Worm (Caenorhabditis elegans) whole organism, mixed stage, embryonic: ENCODE results near the gene mrpl-32.

ENCODE experiments used
- M03D4.4 ChIP-seq: sonication (generic microtip); optimal IDR thresholded peaks from 2 replicates; lab custom pipeline; 2017; ENCODE audit warnings: mild to moderate bottlenecking, missing genetic modification characterization, missing compliant biosample characterization
- bed-3 ChIP-seq: fragments of 200-800 bp; sonication (Bioruptor generic); optimal IDR thresholded peaks from 3 replicates; lab custom pipeline; 2018; ENCODE audit warnings: mild to moderate bottlenecking, missing genetic modification characterization, moderate library complexity, missing compliant biosample characterization
- blmp-1 ChIP-seq: fragments of 150-350 bp; optimal IDR thresholded peaks from 2 replicates; lab custom pipeline; 2014; ENCODE audit warnings: missing biosample characterization, missing genetic modification characterization
- ceh-83 ChIP-seq: fragments of 200-800 bp; sonication (Bioruptor generic); optimal IDR thresholded peaks from 2 replicates; lab custom pipeline; 2018; ENCODE audit warnings: mild to moderate bottlenecking, missing genetic modification characterization, missing compliant biosample characterization
- ces-1 ChIP-seq: fragments of 150-350 bp; optimal IDR thresholded peaks from 2 replicates; lab custom pipeline; 2014; ENCODE audit warnings: missing biosample characterization, missing genetic modification reagents, missing genetic modification characterization
- cnd-1 ChIP-seq: fragments of 200-800 bp; sonication (Bioruptor generic); optimal IDR thresholded peaks from 2 replicates; lab custom pipeline; 2018; ENCODE audit warnings: mild to moderate bottlenecking, missing genetic modification characterization, missing compliant biosample characterization
- drap-1 ChIP-seq: fragments of 200-800 bp; sonication (Bioruptor generic); optimal IDR thresholded peaks from 3 replicates; lab custom pipeline; 2018; ENCODE audit warnings: mild to moderate bottlenecking, missing genetic modification characterization, missing compliant biosample characterization
- elt-1 ChIP-seq: sonication (generic microtip); optimal IDR thresholded peaks from 2 replicates; lab custom pipeline; 2017; ENCODE audit warnings: missing genetic modification characterization, mild to moderate bottlenecking, missing compliant biosample characterization, antibody characterized with exemption, moderate library complexity, borderline replicate concordance; ENCODE audit not compliant: insufficient read depth
- elt-3 ChIP-seq: fragments of 150-350 bp; optimal IDR thresholded peaks from 2 replicates; lab custom pipeline; 2014; ENCODE audit warnings: missing biosample characterization, missing genetic modification characterization
- flh-1 ChIP-seq: fragments of 200-800 bp; sonication (Bioruptor generic); optimal IDR thresholded peaks from 2 replicates; lab custom pipeline; 2018; ENCODE audit warnings: mild to moderate bottlenecking, missing genetic modification characterization, moderate library complexity, missing compliant biosample characterization
- ham-2 ChIP-seq: fragments of 200-800 bp; sonication (Bioruptor generic); optimal IDR thresholded peaks from 2 replicates; lab custom pipeline; 2018; ENCODE audit warnings: mild to moderate bottlenecking, missing genetic modification characterization, missing compliant biosample characterization
- hlh-1 ChIP-seq: fragments of 150-350 bp; optimal IDR thresholded peaks from 2 replicates; lab custom pipeline; 2014; ENCODE audit warnings: missing biosample characterization, missing genetic modification reagents, missing genetic modification characterization
- lin-13 ChIP-seq: fragments of 150-350 bp; optimal IDR thresholded peaks from 2 replicates; lab custom pipeline; 2014; ENCODE audit warnings: missing biosample characterization, missing genetic modification characterization
- lin-32 ChIP-seq: fragments of 200-800 bp; sonication (Bioruptor generic); optimal IDR thresholded peaks from 2 replicates; lab custom pipeline; 2018; ENCODE audit warnings: mild to moderate bottlenecking, missing genetic modification characterization, missing compliant biosample characterization
- lsy-2 ChIP-seq: fragments of 150-350 bp; optimal IDR thresholded peaks from 2 replicates; lab custom pipeline; 2014; ENCODE audit warnings: missing biosample characterization, missing genetic modification characterization
- mab-5 ChIP-seq: fragments of 150-350 bp; optimal IDR thresholded peaks from 2 replicates; lab custom pipeline; 2014; ENCODE audit warnings: missing biosample characterization, missing genetic modification characterization
- mls-2 ChIP-seq: sonication (generic microtip); optimal IDR thresholded peaks from 2 replicates; lab custom pipeline; 2016; ENCODE audit warnings: mild to moderate bottlenecking, missing genetic modification characterization, moderate library complexity, missing compliant biosample characterization
- nhr-12 ChIP-seq: fragments of 150-350 bp; optimal IDR thresholded peaks from 2 replicates; lab custom pipeline; 2014; ENCODE audit warnings: missing biosample characterization, missing genetic modification characterization
- nhr-2 ChIP-seq: fragments of 150-350 bp; optimal IDR thresholded peaks from 2 replicates; lab custom pipeline; 2014; ENCODE audit warnings: missing biosample characterization, missing genetic modification characterization
- nhr-237 ChIP-seq: fragments of 150-350 bp; optimal IDR thresholded peaks from 2 replicates; lab custom pipeline; 2014; ENCODE audit warnings: missing biosample characterization, missing genetic modification characterization
- nhr-28 ChIP-seq: fragments of 150-350 bp; optimal IDR thresholded peaks from 2 replicates; lab custom pipeline; 2014; ENCODE audit warnings: missing biosample characterization, missing genetic modification characterization
- nhr-76 ChIP-seq: sonication (generic microtip); optimal IDR thresholded peaks from 2 replicates; lab custom pipeline; 2017; ENCODE audit warnings: missing biosample characterization, missing genetic modification characterization
- pha-4 ChIP-seq: fragments of 150-350 bp; optimal IDR thresholded peaks from 2 replicates; lab custom pipeline; 2018; ENCODE audit warnings: missing biosample characterization, missing genetic modification reagents, missing genetic modification characterization
- sem-2 ChIP-seq: fragments of 200-800 bp; sonication (Bioruptor generic); optimal IDR thresholded peaks from 2 replicates; lab custom pipeline; 2018; ENCODE audit warnings: mild to moderate bottlenecking, missing genetic modification characterization, missing compliant biosample characterization
- snpc-4 ChIP-seq: fragments of 150-350 bp; optimal IDR thresholded peaks from 2 replicates; lab custom pipeline; 2014; ENCODE audit warnings: missing biosample characterization, missing genetic modification characterization
- sptf-1 ChIP-seq: sonication (generic microtip); optimal IDR thresholded peaks from 2 replicates; lab custom pipeline; 2017; ENCODE audit warnings: mild to moderate bottlenecking, missing genetic modification characterization, moderate library complexity, missing compliant biosample characterization
- tbx-8 ChIP-seq: fragments of 200-800 bp; sonication (Bioruptor generic); optimal IDR thresholded peaks from 2 replicates; lab custom pipeline; 2018; ENCODE audit warnings: mild to moderate bottlenecking, missing genetic modification characterization, moderate library complexity, missing compliant biosample characterization
- unc-39 ChIP-seq: fragments of 150-350 bp; optimal IDR thresholded peaks from 2 replicates; lab custom pipeline; 2014; ENCODE audit warnings: missing biosample characterization, missing genetic modification characterization
- unc-62 ChIP-seq: fragments of 150-350 bp; optimal IDR thresholded peaks from 2 replicates; lab custom pipeline; 2014; ENCODE audit warnings: missing biosample characterization, missing genetic modification reagents, missing genetic modification characterization
- zip-8 ChIP-seq: fragments of 150-350 bp; optimal IDR thresholded peaks from 2 replicates; lab custom pipeline; 2014; ENCODE audit warnings: missing biosample characterization, missing genetic modification characterization
- ztf-11 ChIP-seq: fragments of 150-350 bp; optimal IDR thresholded peaks from 2 replicates; lab custom pipeline; 2014; ENCODE audit warnings: missing biosample characterization, missing genetic modification characterization

Gene mrpl-32

DNA sequence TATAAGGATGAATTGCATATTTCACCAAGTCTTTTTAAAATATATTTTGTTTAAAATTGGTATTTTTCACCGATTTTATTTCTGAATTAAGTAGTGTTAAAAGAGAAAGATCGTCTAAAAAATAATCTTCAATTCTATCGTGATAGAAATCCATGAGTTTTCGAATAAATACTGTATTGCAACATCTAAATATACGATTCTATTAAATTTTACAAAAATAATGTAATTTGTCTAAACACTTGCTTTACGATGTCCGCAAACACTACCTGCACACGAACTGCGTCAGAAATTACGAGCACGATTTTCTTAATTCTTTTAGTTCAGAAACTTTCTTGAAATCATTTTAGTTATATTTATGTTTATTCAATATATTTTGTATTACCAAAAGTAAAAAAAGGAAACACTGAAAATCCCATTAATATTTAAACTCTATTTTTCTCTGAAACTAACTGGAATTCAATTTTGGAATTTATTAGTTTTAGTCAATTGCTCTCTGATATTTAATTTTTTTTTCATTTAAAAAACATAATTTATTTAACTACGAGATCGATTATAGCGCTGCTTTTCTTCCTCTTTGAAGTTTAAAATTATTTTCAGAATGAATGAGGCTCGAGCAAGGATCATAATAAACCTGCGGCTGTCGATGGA, at the start of gene mrpl-32:
TSS of gene mrpl-32 (plus strand) at position 598 of the 648 bp plus-strand sequence.
- no peak for TF ChIP-seq ces-1
- TF ChIP-seq bed-3 (GFP tag; lab: Kevin White, UChicago) = no peak
- no peak for TF ChIP-seq lsy-2 (tag; lab: Kevin White, UChicago)
- no peak for TF ChIP-seq nhr-28 (tag; lab: Kevin White, UChicago)
- no peak for TF ChIP-seq tbx-8 (GFP tag; lab: Kevin White, UChicago)
- TF ChIP-seq mab-5 = no peak
- no peak for TF ChIP-seq elt-3 (tag; lab: Kevin White, UChicago)
- no peak for TF ChIP-seq nhr-237
- no peak for TF ChIP-seq M03D4.4 (tag; lab: Kevin White, UChicago)
- no peak for TF ChIP-seq nhr-12 (tag; lab: Kevin White, UChicago)
- TF ChIP-seq lin-13 (tag; lab: Kevin White, UChicago) = no peak

- TF ChIP-seq ham-2 (GFP tag; lab: Kevin White, UChicago) (no peak), drap-1 (GFP tag; lab: Kevin White, UChicago) (no peak), mab-5 (no peak), sem-2 (GFP tag; lab: Kevin White, UChicago) (no peak), elt-1 (tag; lab: Kevin White, UChicago) (no peak), sptf-1 (tag; lab: Kevin White, UChicago) (no peak), lsy-2 (tag; lab: Kevin White, UChicago) (no peak), nhr-12 (tag; lab: Kevin White, UChicago) (no peak)
Observed at ce11 chrIII:8400478-8400877, 49.1 kb upstream of the mrpl-32 start.

DNA sequence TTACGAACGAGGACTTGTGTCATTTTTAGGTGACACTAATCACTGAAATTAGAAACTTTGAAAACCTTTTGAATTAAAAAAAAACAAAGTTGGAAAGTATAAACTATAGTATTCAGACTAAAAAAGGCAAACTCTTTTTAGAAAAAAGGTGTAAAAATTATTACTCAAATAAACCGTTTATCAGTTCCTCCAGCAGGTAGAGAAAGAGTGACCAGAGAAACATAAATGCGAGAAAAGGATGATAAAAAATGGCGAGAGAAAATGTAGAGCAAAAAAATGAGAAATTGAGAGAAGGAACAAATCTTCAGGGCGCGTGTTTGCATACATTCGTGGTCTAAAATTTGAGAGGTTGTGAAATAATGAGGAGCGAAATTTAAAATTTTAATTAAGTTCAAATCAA, 47.7 kb upstream of the mrpl-32 start, which contains the start of gene lap-1:
TSS of gene lap-1 (minus strand) at position 42 of the 400 bp plus-strand sequence.
- no peak for TF ChIP-seq elt-3 (tag; lab: Kevin White, UChicago)
- TF ChIP-seq snpc-4 (tag; lab: Kevin White, UChicago) = no peak
- TF ChIP-seq mls-2 (tag; lab: Kevin White, UChicago) = no peak
- TF ChIP-seq lin-32 = no peak
- no peak for TF ChIP-seq nhr-237
- TF ChIP-seq hlh-1 = no peak
- TF ChIP-seq drap-1 (GFP tag; lab: Kevin White, UChicago) = no peak
- TF ChIP-seq nhr-2 = no peak
- no peak for TF ChIP-seq M03D4.4 (tag; lab: Kevin White, UChicago)
- no peak for TF ChIP-seq zip-8 (tag; lab: Kevin White, UChicago)
- TF ChIP-seq nhr-12 (tag; lab: Kevin White, UChicago) = no peak
- TF ChIP-seq pha-4 (tag; lab: Kevin White, UChicago) = no peak
- no peak for TF ChIP-seq unc-62 (GFP tag; lab: Kevin White, UChicago)
- no peak for TF ChIP-seq cnd-1 (tag; lab: Kevin White, UChicago)
- TF ChIP-seq tbx-8 (GFP tag; lab: Kevin White, UChicago) = no peak
- TF ChIP-seq unc-39 (tag; lab: Kevin White, UChicago) = no peak
- TF ChIP-seq ztf-11 (tag; lab: Kevin White, UChicago) = no peak
- no peak for TF ChIP-seq sem-2 (GFP tag; lab: Kevin White, UChicago)
- TF ChIP-seq, all 35 proteins: peak for 0

DNA sequence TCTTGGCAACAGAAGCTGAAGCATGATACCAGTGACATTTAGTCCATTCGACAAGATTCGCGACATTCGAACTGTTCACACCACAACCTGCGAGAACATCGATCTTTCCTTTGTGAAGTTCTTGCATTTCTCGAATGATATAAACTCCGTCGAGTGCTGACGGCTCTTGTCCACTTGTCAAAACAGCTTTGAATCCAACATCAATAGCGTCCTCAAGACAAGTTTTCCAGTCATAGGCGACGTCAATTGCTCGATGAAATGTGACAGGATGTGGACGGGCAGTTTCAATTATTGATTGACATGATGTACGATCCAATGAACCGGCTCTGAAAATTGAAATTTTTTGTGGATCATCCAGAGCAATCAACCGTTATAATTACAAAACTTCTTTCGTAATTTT, 46.9 kb upstream of the mrpl-32 start:
- TF ChIP-seq mls-2 (tag; lab: Kevin White, UChicago) (no peak), sptf-1 (tag; lab: Kevin White, UChicago) (no peak), ceh-83 (GFP tag; lab: Kevin White, UChicago) (no peak), flh-1 (GFP tag; lab: Kevin White, UChicago) (no peak), elt-1 (tag; lab: Kevin White, UChicago) (no peak), elt-3 (tag; lab: Kevin White, UChicago) (no peak), hlh-1 (no peak), nhr-28 (tag; lab: Kevin White, UChicago) (no peak), nhr-2 (no peak), unc-39 (tag; lab: Kevin White, UChicago) (no peak), sem-2 (GFP tag; lab: Kevin White, UChicago) (no peak), blmp-1 (tag; lab: Kevin White, UChicago) (no peak), snpc-4 (tag; lab: Kevin White, UChicago) (no peak), lin-32 (no peak), nhr-76 (tag; lab: Kevin White, UChicago) (no peak)
